Worm (Caenorhabditis elegans) whole organism, early embryonic: ENCODE results near the gene plg-1.

Experiments used
- B0310.2 ChIP-seq: sonication (generic microtip); optimal IDR thresholded peaks from 2 replicates; lab custom pipeline; 2016; ENCODE audit warnings: mild to moderate bottlenecking, missing genetic modification characterization, missing compliant biosample characterization
- F13C5.2 ChIP-seq: sonication (generic microtip); optimal IDR thresholded peaks from 2 replicates; lab custom pipeline; 2017; ENCODE audit warnings: mild to moderate bottlenecking, missing genetic modification characterization, inconsistent platforms, missing compliant biosample characterization
- aly-1 ChIP-seq: sonication (generic microtip); optimal IDR thresholded peaks from 2 replicates; lab custom pipeline; 2016; ENCODE audit warnings: missing genetic modification characterization, missing compliant biosample characterization
- ama-1 ChIP-seq: fragments of 150-350 bp; optimal IDR thresholded peaks from 2 replicates; lab custom pipeline; 2014
- ceh-13 ChIP-seq: fragments of 200-800 bp; sonication (Bioruptor generic); optimal IDR thresholded peaks from 2 replicates; lab custom pipeline; 2018; ENCODE audit warnings: mild to moderate bottlenecking, missing genetic modification characterization, missing compliant biosample characterization
- ceh-36 ChIP-seq: sonication (generic microtip); optimal IDR thresholded peaks from 2 replicates; lab custom pipeline; 2016; ENCODE audit warnings: missing genetic modification characterization, inconsistent platforms, missing compliant biosample characterization
- ets-7 ChIP-seq: sonication (generic microtip); optimal IDR thresholded peaks from 2 replicates; lab custom pipeline; 2016; ENCODE audit warnings: missing genotype, missing genetic modification characterization, missing compliant biosample characterization
- flt-1 ChIP-seq: fragments of 200-800 bp; sonication (Bioruptor generic); IDR thresholded peaks from 2 replicates; pipeline ENCODE4 v1.3.6; 2022; ENCODE audit warnings: missing genetic modification characterization, missing compliant biosample characterization
- hmbx-1 ChIP-seq: sonication (generic microtip); optimal IDR thresholded peaks from 2 replicates; lab custom pipeline; 2016; ENCODE audit warnings: mild to moderate bottlenecking, missing genetic modification characterization, missing compliant biosample characterization
- hmg-4 ChIP-seq: fragments of 200-800 bp; sonication (Bioruptor generic); optimal IDR thresholded peaks from 2 replicates; lab custom pipeline; 2018; ENCODE audit warnings: mild to moderate bottlenecking, missing genetic modification characterization, missing compliant biosample characterization
- hnd-1 ChIP-seq: sonication (generic microtip); optimal IDR thresholded peaks from 2 replicates; lab custom pipeline; 2016; ENCODE audit warnings: missing genetic modification characterization, missing compliant biosample characterization
- pes-1 ChIP-seq: fragments of 200-800 bp; sonication (Bioruptor generic); IDR thresholded peaks from 2 replicates; pipeline ENCODE4 v1.3.6; 2022; ENCODE audit warnings: missing genetic modification reagents, missing genetic modification characterization, missing compliant biosample characterization
- scrt-1 ChIP-seq: fragments of 200-800 bp; sonication (Bioruptor generic); IDR thresholded peaks from 2 replicates; pipeline ENCODE4 v1.3.6; 2022; ENCODE audit warnings: missing genetic modification characterization, missing compliant biosample characterization
- sea-1 ChIP-seq: fragments of 200-800 bp; sonication (Bioruptor generic); conservative IDR thresholded peaks from 2 replicates; pipeline ENCODE4 v1.3.6; 2022; ENCODE audit warnings: missing genetic modification characterization, missing compliant biosample characterization
- tbx-11 ChIP-seq: fragments of 200-800 bp; sonication (Bioruptor generic); IDR thresholded peaks from 2 replicates; pipeline ENCODE4 v1.3.6; 2022; ENCODE audit warnings: missing genetic modification characterization, missing compliant biosample characterization
- tbx-37 ChIP-seq: fragments of 200-800 bp; sonication (Bioruptor generic); conservative IDR thresholded peaks from 2 replicates; pipeline ENCODE4 v1.3.6; 2022; ENCODE audit warnings: missing genetic modification reagents, missing genetic modification characterization, missing compliant biosample characterization
- tra-4 ChIP-seq: sonication (generic microtip); optimal IDR thresholded peaks from 2 replicates; lab custom pipeline; 2017; ENCODE audit warnings: missing genetic modification characterization, missing compliant biosample characterization

The plg-1 gene

DNA sequence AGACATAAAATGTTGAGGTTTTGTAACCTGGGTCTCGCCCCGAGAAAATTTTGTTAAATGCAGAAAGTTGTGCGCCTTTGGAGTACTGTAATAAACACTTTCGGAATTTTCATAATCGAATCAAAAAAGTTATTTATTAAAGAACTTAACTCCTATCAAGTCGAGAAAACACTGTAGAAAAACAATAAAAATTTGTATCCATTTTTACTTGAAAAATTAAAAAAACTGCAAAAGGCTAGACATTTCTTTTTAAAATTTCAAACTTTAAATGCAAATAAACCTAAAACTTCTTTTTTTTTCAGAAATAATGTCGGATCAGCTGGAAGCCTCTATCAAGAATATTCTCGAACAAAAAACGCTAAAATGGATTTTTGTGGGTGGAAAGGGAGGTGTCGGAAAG lies 42.7 kb downstream of the plg-1 start, which contains the start of gene asna-1:
asna-1 (plus strand) TSS at position 301 of the 400 bp plus-strand sequence.
- TF ChIP-seq tra-4 (tag; lab: Kevin White, UChicago) (no peak), hmg-4 (GFP tag; lab: Kevin White, UChicago) (no peak), flt-1 (GFP tag; lab: Robert Waterston, UW) (no peak), scrt-1 (GFP tag; lab: Robert Waterston, UW) (no peak), F13C5.2 (tag; lab: Kevin White, UChicago) (no peak), tbx-37 (no peak), aly-1 (tag; lab: Kevin White, UChicago) (no peak), hnd-1 (tag; lab: Kevin White, UChicago) (no peak), ceh-36 (tag; lab: Kevin White, UChicago) (no peak), sea-1 (GFP tag; lab: Robert Waterston, UW) (no peak; the same call in 1 of the 2 replicates), ets-7 (tag; lab: Kevin White, UChicago) (no peak), pes-1 (GFP tag; lab: Robert Waterston, UW) (no peak; the same call in 1 of the 2 replicates), B0310.2 (tag; lab: Kevin White, UChicago) (no peak), ama-1 (no peak), tbx-11 (no peak), hmbx-1 (tag; lab: Kevin White, UChicago) (no peak), ceh-13 (no peak)

DNA sequence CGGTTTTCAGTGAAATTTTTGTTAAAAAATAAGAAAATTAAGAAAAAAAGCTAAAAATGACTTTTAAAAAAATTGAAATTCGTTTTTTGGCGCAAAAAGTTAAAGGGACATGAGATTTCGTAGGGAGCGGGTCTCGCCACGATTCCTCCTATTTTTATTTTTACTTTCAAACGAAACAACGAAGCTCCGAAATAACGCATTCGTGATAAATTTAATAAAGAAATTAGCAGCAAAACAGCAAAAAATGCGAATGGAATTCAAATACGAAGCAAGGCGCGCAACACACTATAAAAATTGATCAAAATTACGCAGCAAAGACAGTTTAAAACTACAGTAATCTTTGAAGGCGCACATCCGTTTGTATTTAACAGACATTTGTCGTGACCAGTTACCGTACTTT lies 47.7 kb downstream of the plg-1 start:
- TF ChIP-seq ets-7 (tag; lab: Kevin White, UChicago) = no peak

DNA sequence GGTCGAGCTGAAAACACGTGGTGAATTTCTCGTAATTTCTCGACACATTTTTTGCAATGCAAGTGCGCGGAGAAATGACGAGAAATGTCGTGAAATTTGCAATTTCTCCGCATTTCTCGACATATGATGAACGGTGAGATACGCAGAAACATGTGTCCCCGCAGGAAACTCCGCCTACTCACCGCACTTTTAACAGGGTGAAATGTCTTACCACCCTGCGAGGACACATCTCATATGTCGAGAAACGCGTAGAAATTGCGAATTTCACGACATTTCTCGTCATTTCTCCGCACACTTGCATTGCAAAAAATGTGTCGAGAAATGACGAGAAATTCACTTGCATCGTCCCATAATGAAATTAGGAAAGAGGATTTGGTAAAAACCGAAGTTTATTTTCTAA lies 49.0 kb downstream of the plg-1 start:
- TF ChIP-seq flt-1 (GFP tag; lab: Robert Waterston, UW) = peak; percentile 65; the same call in 1 of the 2 replicates
- peak; percentile 66 for TF ChIP-seq pes-1 (GFP tag; lab: Robert Waterston, UW)
- peak; percentile 19; the same call in 1 of the 2 replicates for TF ChIP-seq tbx-11
- TF ChIP-seq sea-1 (GFP tag; lab: Robert Waterston, UW) = 0 out of 2 replicates have a peak, but pooled peaks have one; percentile 34
